Fruit fly (Drosophila melanogaster): ENCODE data around the gene pie.

The pie gene

dm6 chr2L:10430802-10431476 is 8.4 kb upstream of the pie start, which contains the start of the genes Bug22 and TfIIB (continued):
- TF ChIP-seq prd (optimal IDR thresholded peaks at IDR 0.05) (no peak), prd (GFP tag; IDR thresholded peaks at IDR 0.05) (peak; percentile 68; the same call in 2 of the 3 replicates), unc-4 (GFP tag; IDR thresholded peaks at IDR 0.05; ENCODE audit: partially characterized antibody) (no peak; the same call in 1 of the 2 replicates), CG7987 (GFP tag; optimal IDR thresholded peaks at IDR 0.05) (peak; percentile 25), chm (GFP tag; IDR thresholded peaks at IDR 0.05) (peak; percentile 65; the same call in 1 of the 2 replicates), Nf-YC (tag; optimal IDR thresholded peaks at IDR 0.05) (peak; percentile 75), her (GFP tag; optimal IDR thresholded peaks at IDR 0.05) (peak; percentile 25), ind (GFP tag; optimal IDR thresholded peaks at IDR 0.05) (peak; percentile 74), tin (GFP tag; optimal IDR thresholded peaks at IDR 0.05) (peak; percentile 67), CG6791 (GFP tag; IDR thresholded peaks at IDR 0.05; ENCODE audit: partially characterized antibody) (peak; percentile 22; the same call in 1 of the 3 replicates), CG14050 (GFP tag; IDR thresholded peaks at IDR 0.05) (no peak), CG2712 (tag; optimal IDR thresholded peaks at IDR 0.05) (peak; percentile 77), CG9727 (GFP tag; optimal IDR thresholded peaks at IDR 0.05) (peak; percentile 72), gem (tag; optimal IDR thresholded peaks at IDR 0.05) (peak; percentile 85), CG12744 (GFP tag; optimal IDR thresholded peaks at IDR 0.05) (peak; percentile 26), tgo (GFP tag; IDR thresholded peaks at IDR 0.05) (peak; percentile 74), trem (tag; optimal IDR thresholded peaks at IDR 0.05) (peak; percentile 56), Atf-2 (GFP tag; optimal IDR thresholded peaks at IDR 0.05) (peak; percentile 53), chn (GFP tag; optimal IDR thresholded peaks at IDR 0.05) (peak; percentile 81), Hmr (GFP tag; optimal IDR thresholded peaks at IDR 0.05) (no peak), sens (GFP tag) (peak; percentile 92), nom (GFP tag; optimal IDR thresholded peaks at IDR 0.05) (peak; percentile 62), MESR4 (GFP tag; optimal IDR thresholded peaks at IDR 0.05) (peak; percentile 45), CG9609 (GFP tag; optimal IDR thresholded peaks at IDR 0.05) (peak; percentile 63), crol (GFP tag; IDR thresholded peaks at IDR 0.05) (no peak), CG4617 (GFP tag; optimal IDR thresholded peaks at IDR 0.05; ENCODE audit: borderline replicate concordance) (peak; percentile 27), CG4360 (GFP tag; IDR thresholded peaks at IDR 0.05) (peak; percentile 40; the same call in 1 of the 2 replicates), wdn (GFP tag; IDR thresholded peaks at IDR 0.05) (peak; percentile 39; the same call in 1 of the 2 replicates), Chrac-16 (GFP tag; optimal IDR thresholded peaks at IDR 0.05) (peak; percentile 72), CG17912 (GFP tag; optimal IDR thresholded peaks at IDR 0.05) (peak; percentile 32), CG3847 (GFP tag; IDR thresholded peaks at IDR 0.05) (peak; percentile 73), CG7839 (tag; optimal IDR thresholded peaks at IDR 0.05) (no peak), Six4 (GFP tag; optimal IDR thresholded peaks at IDR 0.05) (peak; percentile 55), CG3065 (GFP tag; optimal IDR thresholded peaks at IDR 0.05) (peak; percentile 12), twi (tag; optimal IDR thresholded peaks at IDR 0.05) (peak; percentile 32), NfI (GFP tag; optimal IDR thresholded peaks at IDR 0.05) (peak; percentile 82), Fer2 (tag; optimal IDR thresholded peaks at IDR 0.05) (peak; percentile 28), repo (GFP tag; optimal IDR thresholded peaks at IDR 0.05) (no peak), Rx (GFP tag; IDR thresholded peaks at IDR 0.05) (peak; percentile 40), CG16779 (GFP tag; IDR thresholded peaks at IDR 0.05) (0 out of 2 replicates have a peak, but pooled peaks have one; percentile 12), az2 (GFP tag; optimal IDR thresholded peaks at IDR 0.05) (peak; percentile 76), nmo (GFP tag; optimal IDR thresholded peaks at IDR 0.05) (peak; percentile 77), toy (GFP tag; IDR thresholded peaks at IDR 0.05) (no peak), Hey (tag; optimal IDR thresholded peaks at IDR 0.05) (no peak), CG10431 (GFP tag; optimal IDR thresholded peaks at IDR 0.05) (peak; percentile 18), crc (GFP tag; optimal IDR thresholded peaks at IDR 0.05) (peak; percentile 37), gro (GFP tag; optimal IDR thresholded peaks at IDR 0.05) (peak; percentile 19), ase (GFP tag; IDR thresholded peaks at IDR 0.05) (no peak; the same call in 2 of the 3 replicates), CG7928 (GFP tag; optimal IDR thresholded peaks at IDR 0.05) (no peak), z (GFP tag; IDR thresholded peaks at IDR 0.05) (no peak)
